Worm (Caenorhabditis elegans): ENCODE data around the gene C04B4.1.

DNA sequence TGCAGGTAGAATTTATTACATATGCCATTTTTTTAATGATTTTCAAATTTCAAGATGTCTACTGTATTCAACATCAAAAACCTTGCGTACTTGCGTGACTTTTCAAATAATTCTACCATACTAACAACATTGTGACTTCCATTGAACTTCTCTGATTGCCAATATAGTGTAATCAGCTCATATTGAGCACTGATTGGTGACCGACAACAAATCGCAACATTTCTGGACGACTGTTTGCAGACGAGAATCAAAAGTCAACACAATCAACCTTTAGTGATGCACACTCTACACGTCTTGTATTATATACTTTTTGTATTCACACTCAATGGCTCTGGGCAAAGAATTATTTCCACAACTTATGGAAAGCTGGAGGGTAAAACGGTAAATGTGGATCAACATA, 39.1 kb upstream of the C04B4.1 start, which contains the start of gene cest-3:
- TF ChIP-seq ztf-11 (tag; optimal IDR thresholded peaks at IDR 0.05) = no peak
- TF ChIP-seq blmp-1 (tag; optimal IDR thresholded peaks at IDR 0.05; ENCODE audit: insufficient read depth) = no peak
- TF ChIP-seq nhr-237 (tag; optimal IDR thresholded peaks at IDR 0.05) = no peak
- TF ChIP-seq unc-39 (tag; optimal IDR thresholded peaks at IDR 0.05) = no peak
- TF ChIP-seq ztf-4 (tag; optimal IDR thresholded peaks at IDR 0.05) = no peak
- TF ChIP-seq aly-2 (tag; optimal IDR thresholded peaks at IDR 0.05) = no peak

All from whole organism, L2 larva.